Worm (Caenorhabditis elegans) whole organism, L2 larva: ENCODE data around the gene W01C9.2.

Experiments
- C34F6.9 ChIP-seq: fragments of 150-350 bp; optimal IDR thresholded peaks from 2 replicates; lab custom pipeline; 2014; ENCODE audit warnings: missing biosample characterization, missing genetic modification characterization
- F13H6.1 ChIP-seq: sonication (generic microtip); optimal IDR thresholded peaks from 2 replicates; lab custom pipeline; 2016; ENCODE audit warnings: missing genetic modification characterization, missing compliant biosample characterization
- Y55F3AM.14 ChIP-seq: fragments of 200-800 bp; sonication (Bioruptor generic); optimal IDR thresholded peaks from 2 replicates; lab custom pipeline; 2018; ENCODE audit warnings: mild to moderate bottlenecking, missing genetic modification characterization, missing compliant biosample characterization
- ZK546.5 ChIP-seq: sonication (generic microtip); optimal IDR thresholded peaks from 2 replicates; lab custom pipeline; 2017; ENCODE audit warnings: missing biosample characterization, missing genetic modification characterization
- alr-1 ChIP-seq: fragments of 150-350 bp; optimal IDR thresholded peaks from 2 replicates; lab custom pipeline; 2014; ENCODE audit warnings: missing biosample characterization, missing genetic modification characterization
- aly-2 ChIP-seq: fragments of 150-350 bp; optimal IDR thresholded peaks from 2 replicates; lab custom pipeline; 2014; ENCODE audit warnings: missing biosample characterization, missing genetic modification characterization
- blmp-1 ChIP-seq: sonication (generic microtip); optimal IDR thresholded peaks from 2 replicates; lab custom pipeline; 2017; ENCODE audit warnings: missing genetic modification characterization, mild to moderate bottlenecking, missing compliant biosample characterization, antibody characterized with exemption, moderate library complexity; ENCODE audit not compliant: insufficient read depth
- ceh-16 ChIP-seq: fragments of 150-350 bp; optimal IDR thresholded peaks from 2 replicates; lab custom pipeline; 2014; ENCODE audit warnings: missing biosample characterization, missing genetic modification characterization
- ceh-82 ChIP-seq: fragments of 150-350 bp; optimal IDR thresholded peaks from 2 replicates; lab custom pipeline; 2014; ENCODE audit warnings: missing biosample characterization, missing genetic modification characterization
- crh-2 ChIP-seq: sonication (generic microtip); optimal IDR thresholded peaks from 2 replicates; lab custom pipeline; 2017; ENCODE audit warnings: missing biosample characterization, missing genetic modification characterization
- dmd-4 ChIP-seq: sonication (generic microtip); optimal IDR thresholded peaks from 2 replicates; lab custom pipeline; 2017; ENCODE audit warnings: missing biosample characterization, missing genetic modification characterization
- egl-27 ChIP-seq: sonication (generic microtip); optimal IDR thresholded peaks from 3 replicates; lab custom pipeline; 2017; ENCODE audit warnings: missing biosample characterization, missing genetic modification reagents, missing genetic modification characterization
- elt-1 ChIP-seq: fragments of 150-350 bp; optimal IDR thresholded peaks from 2 replicates; lab custom pipeline; 2014; ENCODE audit warnings: missing biosample characterization, missing genetic modification characterization
- elt-3 ChIP-seq: sonication (generic microtip); optimal IDR thresholded peaks from 2 replicates; lab custom pipeline; 2017; ENCODE audit warnings: missing biosample characterization, missing genetic modification characterization
- fos-1 ChIP-seq: fragments of 150-350 bp; optimal IDR thresholded peaks from 2 replicates; lab custom pipeline; 2014; ENCODE audit warnings: missing biosample characterization, missing genetic modification characterization
- gmeb-1 ChIP-seq: fragments of 150-350 bp; optimal IDR thresholded peaks from 2 replicates; lab custom pipeline; 2014; ENCODE audit warnings: missing biosample characterization, missing genetic modification characterization
- lin-11 ChIP-seq: fragments of 150-350 bp; sonication (generic microtip); optimal IDR thresholded peaks from 2 replicates; lab custom pipeline; 2014; ENCODE audit warnings: missing biosample characterization, missing genetic modification characterization, inconsistent platforms, mixed read lengths
- lin-13 ChIP-seq: fragments of 150-350 bp; optimal IDR thresholded peaks from 2 replicates; lab custom pipeline; 2014; ENCODE audit warnings: missing biosample characterization, missing genetic modification reagents, missing genetic modification characterization
- lin-39 ChIP-seq: fragments of 150-350 bp; optimal IDR thresholded peaks from 2 replicates; lab custom pipeline; 2014; ENCODE audit warnings: missing biosample characterization, missing genetic modification reagents, missing genetic modification characterization
- lsy-2 ChIP-seq, 2 experiments: fragments of 150-350 bp in 1 of 2; sonication (generic microtip) in 1 of 2; optimal IDR thresholded peaks; 2 replicates each; lab custom pipeline; 2014 to 2017; ENCODE audit warnings: missing biosample characterization in 2 of 2, missing genetic modification characterization in 2 of 2
- mab-5 ChIP-seq: fragments of 150-350 bp; optimal IDR thresholded peaks from 2 replicates; lab custom pipeline; 2014; ENCODE audit warnings: missing biosample characterization, missing genetic modification characterization
- nhr-10 ChIP-seq: sonication (generic microtip); optimal IDR thresholded peaks from 2 replicates; lab custom pipeline; 2017; ENCODE audit warnings: missing biosample characterization, missing genetic modification characterization
- nhr-12 ChIP-seq: fragments of 150-350 bp; optimal IDR thresholded peaks from 2 replicates; lab custom pipeline; 2014; ENCODE audit warnings: missing biosample characterization, missing genetic modification characterization
- nhr-129 ChIP-seq: fragments of 150-350 bp; optimal IDR thresholded peaks from 2 replicates; lab custom pipeline; 2014; ENCODE audit warnings: missing biosample characterization, missing genetic modification characterization
- nhr-23 ChIP-seq: fragments of 150-350 bp; optimal IDR thresholded peaks from 2 replicates; lab custom pipeline; 2014; ENCODE audit warnings: missing biosample characterization, missing genetic modification reagents, missing genetic modification characterization
- nhr-237 ChIP-seq: fragments of 150-350 bp; optimal IDR thresholded peaks from 2 replicates; lab custom pipeline; 2014; ENCODE audit warnings: missing biosample characterization, missing genetic modification characterization
- nhr-25 ChIP-seq: fragments of 150-350 bp; sonication (generic microtip); optimal IDR thresholded peaks from 3 replicates; lab custom pipeline; 2014; ENCODE audit warnings: missing biosample characterization, missing genetic modification characterization
- peb-1 ChIP-seq: fragments of 150-350 bp; optimal IDR thresholded peaks from 2 replicates; lab custom pipeline; 2014; ENCODE audit warnings: missing biosample characterization, missing genetic modification characterization
- sem-4 ChIP-seq: fragments of 150-350 bp; optimal IDR thresholded peaks from 2 replicates; lab custom pipeline; 2014; ENCODE audit warnings: missing biosample characterization, missing genetic modification reagents, missing genetic modification characterization
- skn-1 ChIP-seq: sonication (generic microtip); optimal IDR thresholded peaks from 2 replicates; lab custom pipeline; 2017; ENCODE audit warnings: missing biosample characterization, missing genetic modification characterization
- sma-3 ChIP-seq: sonication (generic microtip); optimal IDR thresholded peaks from 2 replicates; lab custom pipeline; 2016; ENCODE audit warnings: missing genetic modification reagents, missing genetic modification characterization, missing compliant biosample characterization
- snpc-4 ChIP-seq: fragments of 150-350 bp; optimal IDR thresholded peaks from 2 replicates; lab custom pipeline; 2014; ENCODE audit warnings: missing biosample characterization, missing genetic modification characterization
- unc-39 ChIP-seq: fragments of 150-350 bp; optimal IDR thresholded peaks from 2 replicates; lab custom pipeline; 2014; ENCODE audit warnings: missing biosample characterization, missing genetic modification characterization
- unc-55 ChIP-seq: fragments of 150-350 bp; sonication (generic microtip); optimal IDR thresholded peaks from 3 replicates; lab custom pipeline; 2014; ENCODE audit warnings: missing biosample characterization, missing genetic modification reagents, missing genetic modification characterization
- unc-62 ChIP-seq: fragments of 150-350 bp; optimal IDR thresholded peaks from 2 replicates; lab custom pipeline; 2014; ENCODE audit warnings: missing biosample characterization, missing genetic modification reagents, missing genetic modification characterization
- ztf-1 ChIP-seq: fragments of 200-800 bp; sonication (Bioruptor generic); conservative IDR thresholded peaks from 2 replicates; pipeline ENCODE4 v1.3.6; 2022; ENCODE audit warnings: missing genetic modification characterization, missing compliant biosample characterization
- ztf-11 ChIP-seq: sonication (generic microtip); optimal IDR thresholded peaks from 2 replicates; lab custom pipeline; 2017; ENCODE audit warnings: missing biosample characterization, missing genetic modification characterization
- ztf-4 ChIP-seq: fragments of 150-350 bp; optimal IDR thresholded peaks from 2 replicates; lab custom pipeline; 2014; ENCODE audit warnings: missing biosample characterization, missing genetic modification characterization

The W01C9.2 gene

ce11 chrII:8546975-8547374, 10.8 kb downstream of the W01C9.2 start (continued):
- TF ChIP-seq lsy-2 (tag; optimal IDR thresholded peaks at IDR 0.05; lab: Kevin White, UChicago) = peak in 1 of 2 experiments; percentile 30
- no peak for TF ChIP-seq elt-1
- no peak for TF ChIP-seq nhr-12
- TF ChIP-seq nhr-237 (tag; lab: Kevin White, UChicago) = no peak
- no peak for TF ChIP-seq ceh-16 (tag; lab: Kevin White, UChicago)
- TF ChIP-seq F13H6.1 (tag; lab: Kevin White, UChicago) = peak; percentile 68
- TF ChIP-seq alr-1 (tag; lab: Kevin White, UChicago) = no peak
- peak; percentile 79 for TF ChIP-seq nhr-129 (tag; lab: Kevin White, UChicago)
- no peak for TF ChIP-seq sma-3 (GFP tag; lab: Kevin White, UChicago)
- no peak for TF ChIP-seq Y55F3AM.14 (GFP tag; lab: Kevin White, UChicago)
- peak; percentile 30 for TF ChIP-seq lin-11 (tag; lab: Kevin White, UChicago)
- no peak for TF ChIP-seq unc-62 (GFP tag; lab: Kevin White, UChicago)
- no peak for TF ChIP-seq dmd-4
- peak; percentile 82 for TF ChIP-seq fos-1 (tag; lab: Kevin White, UChicago)
- peak; percentile 3 for TF ChIP-seq mab-5 (tag; lab: Kevin White, UChicago)
- no peak for TF ChIP-seq blmp-1 (tag; lab: Kevin White, UChicago)
- TF ChIP-seq snpc-4 (tag; lab: Kevin White, UChicago) = no peak
- no peak for TF ChIP-seq nhr-23 (tag; lab: Kevin White, UChicago)
- TF ChIP-seq unc-55 (GFP tag; lab: Kevin White, UChicago) = peak; percentile 12
- no peak for TF ChIP-seq nhr-25 (tag; lab: Kevin White, UChicago)
- no peak for TF ChIP-seq ZK546.5 (tag; lab: Kevin White, UChicago)
- TF ChIP-seq sem-4 (tag; lab: Kevin White, UChicago) = peak; percentile 6
- peak; percentile 48 for TF ChIP-seq crh-2 (tag; lab: Kevin White, UChicago)
- TF ChIP-seq lin-39 (tag; lab: Kevin White, UChicago) = no peak
- TF ChIP-seq egl-27 (tag; lab: Kevin White, UChicago) = peak; percentile 18
- TF ChIP-seq ceh-82 = no peak
- TF ChIP-seq, all 48 proteins: peak for 15

- TF ChIP-seq unc-39 (tag; lab: Kevin White, UChicago) (no peak), mab-5 (tag; lab: Kevin White, UChicago) (no peak), ceh-16 (tag; lab: Kevin White, UChicago) (no peak), crh-2 (tag; lab: Kevin White, UChicago) (no peak), lin-39 (tag; lab: Kevin White, UChicago) (no peak), lin-13 (GFP tag; lab: Kevin White, UChicago) (no peak), Y55F3AM.14 (GFP tag; lab: Kevin White, UChicago) (no peak), lin-11 (tag; lab: Kevin White, UChicago) (no peak)
- TF ChIP-seq, all 48 proteins: peak for 0
Measured at ce11 chrII:8551100-8551499, 14.9 kb downstream of the W01C9.2 start.

- no peak for TF ChIP-seq lin-11 (tag; lab: Kevin White, UChicago)
- TF ChIP-seq crh-2 (tag; lab: Kevin White, UChicago) = no peak
- no peak for TF ChIP-seq dmd-4
- TF ChIP-seq peb-1 (tag; lab: Kevin White, UChicago) = no peak
- no peak for TF ChIP-seq F13H6.1 (tag; lab: Kevin White, UChicago)
- TF ChIP-seq lin-39 (tag; lab: Kevin White, UChicago) = no peak
- TF ChIP-seq nhr-12 = no peak
- TF ChIP-seq blmp-1 (tag; lab: Kevin White, UChicago) = no peak
- no peak for TF ChIP-seq ztf-1 (GFP tag; lab: Robert Waterston, UW)
Measured at ce11 chrII:8554568-8554967, 18.4 kb downstream of the W01C9.2 start.

- TF ChIP-seq ztf-11 (tag; lab: Kevin White, UChicago) = no peak
- no peak for TF ChIP-seq snpc-4 (tag; lab: Kevin White, UChicago)
- no peak for TF ChIP-seq elt-3
- TF ChIP-seq ceh-16 (tag; lab: Kevin White, UChicago) = no peak
- TF ChIP-seq unc-62 (GFP tag; lab: Kevin White, UChicago) = no peak
- no peak for TF ChIP-seq lin-11 (tag; lab: Kevin White, UChicago)
- no peak for TF ChIP-seq gmeb-1 (tag; lab: Kevin White, UChicago)
- no peak for TF ChIP-seq sma-3 (GFP tag; lab: Kevin White, UChicago)
- no peak for TF ChIP-seq fos-1 (tag; lab: Kevin White, UChicago)
- no peak for TF ChIP-seq C34F6.9
- no peak for TF ChIP-seq skn-1 (tag; lab: Kevin White, UChicago)
- no peak for TF ChIP-seq aly-2 (tag; lab: Kevin White, UChicago)
- TF ChIP-seq ztf-4 (tag; lab: Kevin White, UChicago) = no peak
- no peak for TF ChIP-seq nhr-10 (tag; lab: Kevin White, UChicago)
- TF ChIP-seq blmp-1 (tag; lab: Kevin White, UChicago) = no peak
Measured at ce11 chrII:8556166-8556565, 20.0 kb downstream of the W01C9.2 start, which contains the start of gene glb-27. glb-27 (minus strand) TSS chrII:8556266.
